Worm (Caenorhabditis elegans) whole organism, L2 larva: ENCODE measurements around the gene F46G11.6.
A peak's percentile ranks its signal among the peaks of the same experiment; 100 is the strongest.

Source experiments
- C34F6.9 ChIP-seq: fragments of 150-350 bp; optimal IDR thresholded peaks from 2 replicates; lab custom pipeline; 2014; ENCODE audit warnings: missing biosample characterization, missing genetic modification characterization
- F13H6.1 ChIP-seq: sonication (generic microtip); optimal IDR thresholded peaks from 2 replicates; lab custom pipeline; 2016; ENCODE audit warnings: missing genetic modification characterization, missing compliant biosample characterization
- R02D3.7 ChIP-seq: fragments of 150-350 bp; optimal IDR thresholded peaks from 2 replicates; lab custom pipeline; 2014; ENCODE audit warnings: missing biosample characterization, missing genetic modification characterization
- Y55F3AM.14 ChIP-seq: fragments of 200-800 bp; sonication (Bioruptor generic); optimal IDR thresholded peaks from 2 replicates; lab custom pipeline; 2018; ENCODE audit warnings: mild to moderate bottlenecking, missing genetic modification characterization, missing compliant biosample characterization
- ZK546.5 ChIP-seq: sonication (generic microtip); optimal IDR thresholded peaks from 2 replicates; lab custom pipeline; 2017; ENCODE audit warnings: missing biosample characterization, missing genetic modification characterization
- alr-1 ChIP-seq: fragments of 150-350 bp; optimal IDR thresholded peaks from 2 replicates; lab custom pipeline; 2014; ENCODE audit warnings: missing biosample characterization, missing genetic modification characterization
- aly-2 ChIP-seq: fragments of 150-350 bp; optimal IDR thresholded peaks from 2 replicates; lab custom pipeline; 2014; ENCODE audit warnings: missing biosample characterization, missing genetic modification characterization
- ama-1 ChIP-seq: fragments of 150-350 bp; optimal IDR thresholded peaks from 2 replicates; lab custom pipeline; 2018; ENCODE audit warnings: inconsistent platforms
- blmp-1 ChIP-seq: sonication (generic microtip); optimal IDR thresholded peaks from 2 replicates; lab custom pipeline; 2017; ENCODE audit warnings: missing genetic modification characterization, mild to moderate bottlenecking, missing compliant biosample characterization, antibody characterized with exemption, moderate library complexity; ENCODE audit not compliant: insufficient read depth
- ceh-16 ChIP-seq: fragments of 150-350 bp; optimal IDR thresholded peaks from 2 replicates; lab custom pipeline; 2014; ENCODE audit warnings: missing biosample characterization, missing genetic modification characterization
- ceh-82 ChIP-seq: fragments of 150-350 bp; optimal IDR thresholded peaks from 2 replicates; lab custom pipeline; 2014; ENCODE audit warnings: missing biosample characterization, missing genetic modification characterization
- crh-2 ChIP-seq: sonication (generic microtip); optimal IDR thresholded peaks from 2 replicates; lab custom pipeline; 2017; ENCODE audit warnings: missing biosample characterization, missing genetic modification characterization
- dmd-4 ChIP-seq: sonication (generic microtip); optimal IDR thresholded peaks from 2 replicates; lab custom pipeline; 2017; ENCODE audit warnings: missing biosample characterization, missing genetic modification characterization
- egl-27 ChIP-seq: sonication (generic microtip); optimal IDR thresholded peaks from 3 replicates; lab custom pipeline; 2017; ENCODE audit warnings: missing biosample characterization, missing genetic modification reagents, missing genetic modification characterization
- elt-1 ChIP-seq: fragments of 150-350 bp; optimal IDR thresholded peaks from 2 replicates; lab custom pipeline; 2014; ENCODE audit warnings: missing biosample characterization, missing genetic modification characterization
- elt-3 ChIP-seq: sonication (generic microtip); optimal IDR thresholded peaks from 2 replicates; lab custom pipeline; 2017; ENCODE audit warnings: missing biosample characterization, missing genetic modification characterization
- fos-1 ChIP-seq: fragments of 150-350 bp; optimal IDR thresholded peaks from 2 replicates; lab custom pipeline; 2014; ENCODE audit warnings: missing biosample characterization, missing genetic modification characterization
- gmeb-1 ChIP-seq: fragments of 150-350 bp; optimal IDR thresholded peaks from 2 replicates; lab custom pipeline; 2014; ENCODE audit warnings: missing biosample characterization, missing genetic modification characterization
- lin-13 ChIP-seq: fragments of 150-350 bp; optimal IDR thresholded peaks from 2 replicates; lab custom pipeline; 2014; ENCODE audit warnings: missing biosample characterization, missing genetic modification reagents, missing genetic modification characterization
- lin-39 ChIP-seq: fragments of 150-350 bp; optimal IDR thresholded peaks from 2 replicates; lab custom pipeline; 2014; ENCODE audit warnings: missing biosample characterization, missing genetic modification reagents, missing genetic modification characterization
- lsy-2 ChIP-seq, 2 experiments: fragments of 150-350 bp in 1 of 2; sonication (generic microtip) in 1 of 2; optimal IDR thresholded peaks; 2 replicates each; lab custom pipeline; 2014 to 2017; ENCODE audit warnings: missing biosample characterization in 2 of 2, missing genetic modification characterization in 2 of 2
- mab-5 ChIP-seq: fragments of 150-350 bp; optimal IDR thresholded peaks from 2 replicates; lab custom pipeline; 2014; ENCODE audit warnings: missing biosample characterization, missing genetic modification characterization
- mbf-1 ChIP-seq: sonication (generic microtip); optimal IDR thresholded peaks from 2 replicates; lab custom pipeline; 2017; ENCODE audit warnings: missing biosample characterization, missing genetic modification characterization
- mdl-1 ChIP-seq, 2 experiments: fragments of 150-350 bp in 1 of 2; sonication (generic microtip) in 1 of 2; optimal IDR thresholded peaks; 2 replicates each; lab custom pipeline; 2017; ENCODE audit warnings: missing biosample characterization in 2 of 2, missing genetic modification characterization in 2 of 2
- nhr-10 ChIP-seq: sonication (generic microtip); optimal IDR thresholded peaks from 2 replicates; lab custom pipeline; 2017; ENCODE audit warnings: missing biosample characterization, missing genetic modification characterization
- nhr-11 ChIP-seq: fragments of 150-350 bp; optimal IDR thresholded peaks from 2 replicates; lab custom pipeline; 2014; ENCODE audit warnings: missing biosample characterization, missing genetic modification characterization
- nhr-12 ChIP-seq: fragments of 150-350 bp; optimal IDR thresholded peaks from 2 replicates; lab custom pipeline; 2014; ENCODE audit warnings: missing biosample characterization, missing genetic modification characterization
- nhr-129 ChIP-seq: fragments of 150-350 bp; optimal IDR thresholded peaks from 2 replicates; lab custom pipeline; 2014; ENCODE audit warnings: missing biosample characterization, missing genetic modification characterization
- nhr-21 ChIP-seq: fragments of 150-350 bp; optimal IDR thresholded peaks from 2 replicates; lab custom pipeline; 2014; ENCODE audit warnings: missing biosample characterization, missing genetic modification characterization
- nhr-23 ChIP-seq: fragments of 150-350 bp; optimal IDR thresholded peaks from 2 replicates; lab custom pipeline; 2014; ENCODE audit warnings: missing biosample characterization, missing genetic modification reagents, missing genetic modification characterization
- nhr-237 ChIP-seq: fragments of 150-350 bp; optimal IDR thresholded peaks from 2 replicates; lab custom pipeline; 2014; ENCODE audit warnings: missing biosample characterization, missing genetic modification characterization
- nhr-25 ChIP-seq: fragments of 150-350 bp; sonication (generic microtip); optimal IDR thresholded peaks from 3 replicates; lab custom pipeline; 2014; ENCODE audit warnings: missing biosample characterization, missing genetic modification characterization
- nhr-6 ChIP-seq: fragments of 150-350 bp; optimal IDR thresholded peaks from 2 replicates; lab custom pipeline; 2014; ENCODE audit warnings: missing biosample characterization, missing genetic modification characterization
- nhr-77 ChIP-seq: fragments of 150-350 bp; optimal IDR thresholded peaks from 2 replicates; lab custom pipeline; 2014; ENCODE audit warnings: missing biosample characterization, missing genetic modification characterization
- sem-4 ChIP-seq: fragments of 150-350 bp; optimal IDR thresholded peaks from 2 replicates; lab custom pipeline; 2014; ENCODE audit warnings: missing biosample characterization, missing genetic modification reagents, missing genetic modification characterization
- skn-1 ChIP-seq: sonication (generic microtip); optimal IDR thresholded peaks from 2 replicates; lab custom pipeline; 2017; ENCODE audit warnings: missing biosample characterization, missing genetic modification characterization
- sma-3 ChIP-seq: sonication (generic microtip); optimal IDR thresholded peaks from 2 replicates; lab custom pipeline; 2016; ENCODE audit warnings: missing genetic modification reagents, missing genetic modification characterization, missing compliant biosample characterization
- sma-9 ChIP-seq, 2 experiments: fragments of 150-350 bp in 1 of 2; sonication (generic microtip) in 1 of 2; optimal IDR thresholded peaks; 2 replicates each; lab custom pipeline; 2014 to 2016; ENCODE audit warnings: missing genetic modification characterization in 2 of 2, mild to moderate bottlenecking in 1 of 2, missing biosample characterization in 1 of 2, missing compliant biosample characterization in 1 of 2, missing genetic modification reagents in 1 of 2, moderate library complexity in 1 of 2
- snpc-4 ChIP-seq: fragments of 150-350 bp; optimal IDR thresholded peaks from 2 replicates; lab custom pipeline; 2014; ENCODE audit warnings: missing biosample characterization, missing genetic modification characterization
- unc-39 ChIP-seq: fragments of 150-350 bp; optimal IDR thresholded peaks from 2 replicates; lab custom pipeline; 2014; ENCODE audit warnings: missing biosample characterization, missing genetic modification characterization
- unc-55 ChIP-seq: fragments of 150-350 bp; sonication (generic microtip); optimal IDR thresholded peaks from 3 replicates; lab custom pipeline; 2014; ENCODE audit warnings: missing biosample characterization, missing genetic modification reagents, missing genetic modification characterization
- unc-62 ChIP-seq: fragments of 150-350 bp; optimal IDR thresholded peaks from 2 replicates; lab custom pipeline; 2014; ENCODE audit warnings: missing biosample characterization, missing genetic modification reagents, missing genetic modification characterization
- zag-1 ChIP-seq: fragments of 150-350 bp; optimal IDR thresholded peaks from 2 replicates; lab custom pipeline; 2014; ENCODE audit warnings: missing biosample characterization, missing genetic modification characterization
- ztf-1 ChIP-seq: fragments of 200-800 bp; sonication (Bioruptor generic); conservative IDR thresholded peaks from 2 replicates; pipeline ENCODE4 v1.3.6; 2022; ENCODE audit warnings: missing genetic modification characterization, missing compliant biosample characterization
- ztf-11 ChIP-seq: sonication (generic microtip); optimal IDR thresholded peaks from 2 replicates; lab custom pipeline; 2017; ENCODE audit warnings: missing biosample characterization, missing genetic modification characterization
- ztf-4 ChIP-seq: fragments of 150-350 bp; optimal IDR thresholded peaks from 2 replicates; lab custom pipeline; 2014; ENCODE audit warnings: missing biosample characterization, missing genetic modification characterization

F46G11.6 gene

DNA sequence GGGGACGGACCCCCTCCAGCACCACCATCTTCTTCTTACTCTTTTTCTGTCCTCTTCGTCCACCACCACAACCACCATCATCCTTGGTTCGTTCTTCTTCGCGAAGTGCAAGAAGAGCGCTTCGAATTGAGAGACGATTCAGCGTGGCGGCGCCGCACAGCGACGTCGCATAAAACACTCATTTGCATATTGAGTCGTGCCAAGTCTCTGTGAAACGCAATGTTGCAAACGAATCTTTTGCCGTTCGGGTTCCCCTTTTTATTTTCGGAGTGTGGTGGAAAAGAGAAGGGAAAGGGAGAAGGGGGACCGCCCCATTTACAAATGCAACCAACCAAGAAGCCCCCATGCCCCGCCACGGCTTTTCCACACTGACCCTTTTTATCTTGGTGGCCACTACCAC is 30.1 kb downstream of the F46G11.6 start (continued):
- TF ChIP-seq ztf-1 (GFP tag; lab: Robert Waterston, UW), result no peak

DNA sequence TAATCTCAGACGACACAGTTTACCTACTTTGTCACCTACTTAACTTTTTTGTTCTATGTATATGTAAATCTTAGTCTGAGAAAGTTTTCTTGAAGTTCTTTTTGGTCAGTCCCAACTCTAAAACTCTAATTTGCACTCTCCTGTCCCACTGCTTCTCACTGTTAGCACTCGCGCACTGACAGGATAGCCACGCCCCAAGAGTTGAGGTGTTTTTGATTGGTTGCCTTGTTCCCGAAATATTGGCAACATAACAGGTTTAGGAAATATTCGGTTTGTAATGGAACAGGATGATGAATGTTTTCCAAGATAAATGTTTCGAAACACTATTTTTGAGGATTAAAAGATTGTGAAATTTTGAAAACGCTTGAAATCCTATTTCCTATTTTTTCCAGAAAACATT is 30.8 kb downstream of the F46G11.6 start:
- TF ChIP-seq unc-55, result peak; percentile 70
- TF ChIP-seq dmd-4 (tag; lab: Kevin White, UChicago), result no peak
- no peak for TF ChIP-seq ztf-4 (tag; lab: Kevin White, UChicago)
- no peak for TF ChIP-seq nhr-11 (tag; lab: Kevin White, UChicago)

ce11 chrX:5818176-5818575 is 31.9 kb downstream of the F46G11.6 start:
- peak; percentile 6 for TF ChIP-seq F13H6.1
- TF ChIP-seq aly-2 (tag; lab: Kevin White, UChicago), result no peak
- TF ChIP-seq nhr-77, result no peak
- TF ChIP-seq nhr-21 (tag; lab: Kevin White, UChicago), result peak; percentile 51

- TF ChIP-seq sma-9 (GFP tag; optimal IDR thresholded peaks at IDR 0.05; lab: Kevin White, UChicago) (peak; percentile 57), sma-9 (tag; optimal IDR thresholded peaks at IDR 0.05; lab: Kevin White, UChicago) (no peak), skn-1 (tag; lab: Kevin White, UChicago) (no peak), ama-1 (lab: Kevin White, UChicago) (no peak), unc-55 (peak; percentile 57), nhr-129 (peak; percentile 69), elt-3 (no peak), ztf-4 (tag; lab: Kevin White, UChicago) (no peak), unc-62 (GFP tag; lab: Kevin White, UChicago) (no peak), lsy-2 (tag; optimal IDR thresholded peaks at IDR 0.05; lab: Kevin White, UChicago) (peak in 1 of 2 experiments; percentile 35), ztf-11 (tag; lab: Kevin White, UChicago) (no peak), ceh-16 (tag; lab: Kevin White, UChicago) (no peak), Y55F3AM.14 (GFP tag; lab: Kevin White, UChicago) (peak; percentile 18), aly-2 (tag; lab: Kevin White, UChicago) (no peak), ztf-1 (GFP tag; lab: Robert Waterston, UW) (no peak), nhr-23 (no peak), sem-4 (tag; lab: Kevin White, UChicago) (no peak), fos-1 (no peak), nhr-21 (tag; lab: Kevin White, UChicago) (no peak), zag-1 (tag; lab: Kevin White, UChicago) (peak; percentile 60), F13H6.1 (peak; percentile 81), elt-1 (tag; lab: Kevin White, UChicago) (no peak), C34F6.9 (tag; lab: Kevin White, UChicago) (peak; percentile 42), lin-39 (no peak), mbf-1 (no peak), sma-3 (GFP tag; lab: Kevin White, UChicago) (no peak), nhr-11 (tag; lab: Kevin White, UChicago) (no peak), gmeb-1 (tag; lab: Kevin White, UChicago) (no peak), snpc-4 (no peak), nhr-77 (no peak), egl-27 (tag; lab: Kevin White, UChicago) (peak; percentile 55), unc-39 (tag; lab: Kevin White, UChicago) (no peak), dmd-4 (tag; lab: Kevin White, UChicago) (no peak), ZK546.5 (no peak), mab-5 (no peak), nhr-237 (tag; lab: Kevin White, UChicago) (no peak), nhr-6 (tag; lab: Kevin White, UChicago) (peak; percentile 7), R02D3.7 (tag; lab: Kevin White, UChicago) (no peak), ceh-82 (tag; lab: Kevin White, UChicago) (no peak), lin-13 (no peak), nhr-25 (tag; lab: Kevin White, UChicago) (no peak), alr-1 (tag; lab: Kevin White, UChicago) (no peak), nhr-12 (tag; lab: Kevin White, UChicago) (no peak), nhr-10 (tag; lab: Kevin White, UChicago) (no peak), mdl-1 (tag; optimal IDR thresholded peaks at IDR 0.05; lab: Kevin White, UChicago) (peak in 1 of 2 experiments; percentile 8), crh-2 (tag; lab: Kevin White, UChicago) (no peak), blmp-1 (tag; lab: Kevin White, UChicago) (no peak)
Measured at ce11 chrX:5819702-5820470, 33.6 kb downstream of the F46G11.6 start.
